Fruit fly (Drosophila melanogaster): ENCODE data around the gene rpk.

rpk gene

DNA sequence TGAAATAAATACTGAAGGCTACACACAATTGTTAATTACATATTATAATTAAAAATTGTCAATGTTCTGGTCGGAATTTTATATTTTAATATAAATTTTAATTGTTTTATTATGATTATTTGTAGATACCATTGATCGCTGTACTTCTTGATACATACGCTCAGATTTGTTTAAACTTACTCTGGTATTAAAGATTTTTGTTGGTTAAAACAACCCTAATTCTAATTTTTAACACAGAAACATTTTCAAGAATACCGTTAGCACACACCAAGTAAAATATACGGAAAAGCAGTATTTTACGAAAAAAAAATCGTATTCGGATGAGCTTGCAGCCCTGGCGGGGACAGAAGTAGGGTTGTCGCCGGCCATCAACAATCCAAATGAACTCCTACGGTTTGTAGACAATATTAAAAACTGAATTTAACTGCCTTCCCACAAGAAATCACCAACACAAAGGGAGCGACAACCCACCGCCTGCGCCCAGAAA lies 4.1 kb upstream of the rpk start, which contains the start of the genes CG9775, MED31 and slx1:
Gene CG9775, minus strand, starts transcription at position 223 of the 487 bp plus-strand sequence.
Gene MED31, plus strand, starts transcription at position 348 of the 487 bp plus-strand sequence.
Gene slx1, plus strand, starts transcription at position 348 of the 487 bp plus-strand sequence.
- TF ChIP-seq CG7368 (GFP tag; optimal IDR thresholded peaks at IDR 0.05) (peak; percentile 60), Ets96B (tag; optimal IDR thresholded peaks at IDR 0.05) (peak; percentile 78), CG4318 (GFP tag; optimal IDR thresholded peaks at IDR 0.05) (peak; percentile 80), fd59A (GFP tag; optimal IDR thresholded peaks at IDR 0.05) (peak; percentile 30), CG11762 (GFP tag; optimal IDR thresholded peaks at IDR 0.05; ENCODE audit: insufficient read depth) (peak; percentile 51), Sox14 (GFP tag; optimal IDR thresholded peaks at IDR 0.05) (peak; percentile 67), CG34406 (GFP tag; optimal IDR thresholded peaks at IDR 0.05) (peak; percentile 81), Ets21C (GFP tag; optimal IDR thresholded peaks at IDR 0.05) (peak; percentile 35), Sox102F (GFP tag; optimal IDR thresholded peaks at IDR 0.05) (peak; percentile 41), cyc (GFP tag; optimal IDR thresholded peaks at IDR 0.05) (peak; percentile 76), CG16779 (tag; optimal IDR thresholded peaks at IDR 0.05) (no peak), Lpt (GFP tag; optimal IDR thresholded peaks at IDR 0.05) (peak; percentile 74), CG6276 (GFP tag; optimal IDR thresholded peaks at IDR 0.05) (no peak), esn (GFP tag; optimal IDR thresholded peaks at IDR 0.05) (peak; percentile 72), OdsH (GFP tag; optimal IDR thresholded peaks at IDR 0.05) (peak; percentile 85), Hr4 (GFP tag; optimal IDR thresholded peaks at IDR 0.05) (peak; percentile 70), CG6792 (GFP tag; optimal IDR thresholded peaks at IDR 0.05) (peak; percentile 60), vri (GFP tag; optimal IDR thresholded peaks at IDR 0.05) (no peak), CG6163 (GFP tag; IDR thresholded peaks at IDR 0.05) (peak; percentile 79), CG8119 (GFP tag; IDR thresholded peaks at IDR 0.05) (no peak; the same call in 2 of the 3 replicates), CG8319 (GFP tag; optimal IDR thresholded peaks at IDR 0.05) (peak; percentile 53), CG11294 (GFP tag; IDR thresholded peaks at IDR 0.05) (peak; percentile 83), CG6808 (GFP tag; optimal IDR thresholded peaks at IDR 0.05) (peak; percentile 51), eg (GFP tag; IDR thresholded peaks at IDR 0.05) (peak; percentile 86; the same call in 2 of the 3 replicates), pdm3 (GFP tag; optimal IDR thresholded peaks at IDR 0.05) (peak; percentile 53), CG11902 (GFP tag; optimal IDR thresholded peaks at IDR 0.05) (peak; percentile 62), lz (GFP tag; optimal IDR thresholded peaks at IDR 0.05) (peak; percentile 74), CG10631 (GFP tag; optimal IDR thresholded peaks at IDR 0.05) (peak; percentile 85), Hr39 (GFP tag; optimal IDR thresholded peaks at IDR 0.05) (peak; percentile 59), CG9139 (GFP tag; optimal IDR thresholded peaks at IDR 0.05) (no peak), CG3032 (tag; optimal IDR thresholded peaks at IDR 0.05) (peak; percentile 85), Blimp-1 (GFP tag; optimal IDR thresholded peaks at IDR 0.05) (no peak), topi (GFP tag; optimal IDR thresholded peaks at IDR 0.05) (peak; percentile 43), CG15336 (GFP tag; IDR thresholded peaks at IDR 0.05) (peak; percentile 82), svp (GFP tag) (no peak), CG8632 (GFP tag; optimal IDR thresholded peaks at IDR 0.05) (peak; percentile 78), salr (GFP tag; optimal IDR thresholded peaks at IDR 0.05) (peak in 1 of 2 experiments; percentile 77), CG10669 (GFP tag; optimal IDR thresholded peaks at IDR 0.05) (peak; percentile 77), Smox (GFP tag; optimal IDR thresholded peaks at IDR 0.05) (peak; percentile 60), CG6854 (GFP tag; optimal IDR thresholded peaks at IDR 0.05) (no peak), fd85E (GFP tag; optimal IDR thresholded peaks at IDR 0.05) (no peak), Eip78C (GFP tag) (peak; percentile 87), CG3919 (GFP tag; optimal IDR thresholded peaks at IDR 0.05) (peak; percentile 74), Met (GFP tag; optimal IDR thresholded peaks at IDR 0.05) (peak; percentile 64), fkh (GFP tag; optimal IDR thresholded peaks at IDR 0.05) (peak; percentile 8), Eip75B (GFP tag; optimal IDR thresholded peaks at IDR 0.05) (peak; percentile 35), net (GFP tag; optimal IDR thresholded peaks at IDR 0.05) (peak; percentile 65), Sox15 (GFP tag; optimal IDR thresholded peaks at IDR 0.05) (peak; percentile 75), achi (GFP tag; optimal IDR thresholded peaks at IDR 0.05) (peak; percentile 81), CG32006 (GFP tag; optimal IDR thresholded peaks at IDR 0.05) (peak; percentile 86), spab (GFP tag; optimal IDR thresholded peaks at IDR 0.05) (no peak), CG1621 (tag; optimal IDR thresholded peaks at IDR 0.05) (peak; percentile 48)

Data from whole organism, prepupa.